Fruit fly (Drosophila melanogaster) whole organism, embryonic: ENCODE results near the gene CG11164.

Source experiments
- CG13296 ChIP-seq: fragments of 200-800 bp; sonication (Bioruptor generic); optimal IDR thresholded peaks from 3 replicates; lab custom pipeline; 2018; ENCODE audit warnings: missing biosample characterization, mild to moderate bottlenecking, missing genetic modification characterization
- CG17186 ChIP-seq: fragments of 200-800 bp; sonication (Bioruptor generic); optimal IDR thresholded peaks from 3 replicates; lab custom pipeline; 2017; ENCODE audit warnings: missing biosample characterization, missing genetic modification reagents, missing genetic modification characterization
- CG17568 ChIP-seq: fragments of 200-800 bp; sonication (Bioruptor generic); optimal IDR thresholded peaks from 2 replicates; lab custom pipeline; 2018; ENCODE audit warnings: missing biosample characterization, mild to moderate bottlenecking, missing genetic modification characterization, moderate library complexity
- CG17912 ChIP-seq: fragments of 200-800 bp; sonication (Bioruptor generic); optimal IDR thresholded peaks from 2 replicates; lab custom pipeline; 2018; ENCODE audit warnings: missing biosample characterization, mild to moderate bottlenecking, missing genetic modification characterization
- CG18262 ChIP-seq: fragments of 200-800 bp; optimal IDR thresholded peaks from 3 replicates; lab custom pipeline; 2019; ENCODE audit warnings: missing biosample characterization, mild to moderate bottlenecking, missing genetic modification characterization, moderate library complexity
- CG18764 ChIP-seq: fragments of 200-800 bp; sonication (Bioruptor generic); optimal IDR thresholded peaks from 3 replicates; lab custom pipeline; 2016; ENCODE audit warnings: missing biosample characterization, missing genetic modification characterization
- CG31388 ChIP-seq: fragments of 200-800 bp; sonication (Bioruptor generic); optimal IDR thresholded peaks from 2 replicates; lab custom pipeline; 2016; ENCODE audit warnings: missing biosample characterization, missing genetic modification characterization
- CG3163 ChIP-seq: fragments of 200-800 bp; sonication (Bioruptor generic); optimal IDR thresholded peaks from 3 replicates; lab custom pipeline; 2016; ENCODE audit warnings: missing biosample characterization, missing genetic modification characterization
- CG32767 ChIP-seq: fragments of 200-800 bp; sonication (Bioruptor generic); IDR thresholded peaks from 2 replicates; pipeline ENCODE4 v1.3.6; 2022; ENCODE audit warnings: missing biosample characterization, missing genetic modification characterization
- CG42726 ChIP-seq: fragments of 200-800 bp; sonication (Bioruptor generic); IDR thresholded peaks from 2 replicates; pipeline ENCODE4 v1.3.6; 2022; ENCODE audit warnings: missing biosample characterization, missing genetic modification characterization; ENCODE audit not compliant: partially characterized antibody
- CG8290 ChIP-seq, 3 experiments: fragments of 200-800 bp; sonication (Bioruptor generic); optimal IDR thresholded peaks; 2 replicates each; lab custom pipeline; 2016 to 2019; ENCODE audit warnings: missing biosample characterization in 3 of 3, missing genetic modification characterization in 3 of 3, mild to moderate bottlenecking in 2 of 3, moderate library complexity in 1 of 3
- CG8765 ChIP-seq: fragments of 200-800 bp; sonication (Bioruptor generic); IDR thresholded peaks from 2 replicates; pipeline ENCODE4 v1.3.6; 2022; ENCODE audit warnings: missing biosample characterization, missing genetic modification characterization
- CG9727 ChIP-seq: fragments of 200-800 bp; sonication (Bioruptor generic); optimal IDR thresholded peaks from 3 replicates; lab custom pipeline; 2017; ENCODE audit warnings: missing biosample characterization, mild to moderate bottlenecking, missing genetic modification characterization
- CG9876 ChIP-seq: fragments of 200-800 bp; sonication (Bioruptor generic); optimal IDR thresholded peaks from 2 replicates; lab custom pipeline; 2016; ENCODE audit warnings: missing biosample characterization, missing genetic modification characterization
- Dip3 ChIP-seq: fragments of 200-800 bp; sonication (Bioruptor generic); optimal IDR thresholded peaks from 3 replicates; lab custom pipeline; 2016; ENCODE audit warnings: missing biosample characterization, missing genetic modification characterization
- ERR ChIP-seq: fragments of 200-800 bp; sonication (Bioruptor generic); optimal IDR thresholded peaks from 2 replicates; lab custom pipeline; 2016; ENCODE audit warnings: missing biosample characterization, missing genetic modification characterization
- Eip74EF ChIP-seq, 2 experiments: fragments of 200-800 bp in 1 of 2; fragments of >200 bp in 1 of 2; sonication (Bioruptor generic) in 1 of 2; optimal IDR thresholded peaks; 2 replicates each; lab custom pipeline; 2017 to 2019; ENCODE audit warnings: missing biosample characterization in 2 of 2, missing genetic modification characterization in 2 of 2, mild to moderate bottlenecking in 1 of 2, moderate library complexity in 1 of 2
- Jarid2 ChIP-seq: fragments of 200-800 bp; sonication (Bioruptor generic); optimal IDR thresholded peaks from 3 replicates; lab custom pipeline; 2017; ENCODE audit warnings: mild to moderate bottlenecking, missing biosample characterization, missing genetic modification reagents, missing genetic modification characterization
- NC2α ChIP-seq: fragments of 200-800 bp; sonication (Bioruptor generic); optimal IDR thresholded peaks from 2 replicates; lab custom pipeline; 2016; ENCODE audit warnings: missing biosample characterization, missing genetic modification characterization
- Oaz ChIP-seq: fragments of 200-800 bp; sonication (Bioruptor generic); IDR thresholded peaks from 2 replicates; pipeline ENCODE4 v1.3.6; 2022; ENCODE audit warnings: missing biosample characterization, missing genetic modification characterization
- Opbp ChIP-seq: fragments of 200-800 bp; sonication (Bioruptor generic); IDR thresholded peaks from 3 replicates; pipeline ENCODE4 v1.3.6; 2022; ENCODE audit warnings: missing biosample characterization, missing genetic modification characterization; ENCODE audit not compliant: partially characterized antibody
- Optix ChIP-seq: fragments of 200-800 bp; sonication (Bioruptor generic); IDR thresholded peaks from 3 replicates; pipeline ENCODE4 v1.3.6; 2022; ENCODE audit warnings: missing biosample characterization, missing genetic modification characterization
- Trl ChIP-seq, 3 experiments: fragments of >200 bp in 2 of 3; fragments of 200-800 bp in 1 of 3; sonication (Bioruptor generic) in 1 of 3; optimal IDR thresholded peaks; 2 replicates in 1 of 3; 3 replicates in 2 of 3; lab custom pipeline; 2016 to 2017; ENCODE audit warnings: missing biosample characterization in 1 of 3, missing genetic modification characterization in 1 of 3
- Vsx1 ChIP-seq: fragments of 200-800 bp; sonication (Bioruptor generic); optimal IDR thresholded peaks from 2 replicates; lab custom pipeline; 2017; ENCODE audit warnings: missing biosample characterization, mild to moderate bottlenecking, missing genetic modification characterization, missing genetic modification reagents
- Xbp1 ChIP-seq: fragments of 200-800 bp; sonication (Bioruptor generic); optimal IDR thresholded peaks from 3 replicates; lab custom pipeline; 2016; ENCODE audit warnings: missing biosample characterization, mild to moderate bottlenecking, missing genetic modification characterization
- Xrp1 ChIP-seq: fragments of 200-800 bp; sonication (Bioruptor generic); IDR thresholded peaks from 2 replicates; pipeline ENCODE4 v1.3.6; 2022; ENCODE audit warnings: missing biosample characterization, missing genetic modification characterization
- bsh ChIP-seq, 2 experiments: fragments of 200-800 bp; sonication (Bioruptor generic); optimal IDR thresholded peaks; 2 replicates each; lab custom pipeline; 2017 to 2018; ENCODE audit warnings: mild to moderate bottlenecking in 2 of 2, missing biosample characterization in 2 of 2, missing genetic modification characterization in 2 of 2, moderate library complexity in 1 of 2
- crp ChIP-seq, 2 experiments: fragments of 200-800 bp; sonication (Bioruptor generic); optimal IDR thresholded peaks; 2 replicates in 1 of 2; 3 replicates in 1 of 2; lab custom pipeline; 2017; ENCODE audit warnings: missing biosample characterization in 2 of 2, missing genetic modification characterization in 2 of 2, mild to moderate bottlenecking in 1 of 2, moderate library complexity in 1 of 2
- dan ChIP-seq: fragments of 200-800 bp; sonication (Bioruptor generic); IDR thresholded peaks from 2 replicates; pipeline ENCODE4 v1.3.6; 2022; ENCODE audit warnings: missing biosample characterization, missing genetic modification characterization
- dmrt11E ChIP-seq: fragments of 200-800 bp; sonication (Bioruptor generic); optimal IDR thresholded peaks from 3 replicates; lab custom pipeline; 2018; ENCODE audit warnings: missing biosample characterization, mild to moderate bottlenecking, missing genetic modification characterization, moderate library complexity
- dysf ChIP-seq: fragments of 200-800 bp; sonication (Bioruptor generic); IDR thresholded peaks from 3 replicates; pipeline ENCODE4 v1.3.6; 2022; ENCODE audit warnings: missing biosample characterization, missing genetic modification characterization
- esg ChIP-seq: fragments of 200-800 bp; sonication (Bioruptor generic); conservative IDR thresholded peaks from 2 replicates; pipeline ENCODE4 v1.3.6; 2022; ENCODE audit warnings: missing biosample characterization, missing genetic modification characterization
- fru ChIP-seq: fragments of >200 bp; optimal IDR thresholded peaks from 2 replicates; lab custom pipeline; 2017
- gcm ChIP-seq: fragments of 200-800 bp; sonication (Bioruptor generic); optimal IDR thresholded peaks from 2 replicates; lab custom pipeline; 2019; ENCODE audit warnings: missing biosample characterization, mild to moderate bottlenecking, missing genetic modification characterization, moderate library complexity
- gro ChIP-seq: fragments of 200-800 bp; sonication (Bioruptor generic); optimal IDR thresholded peaks from 2 replicates; lab custom pipeline; 2016; ENCODE audit warnings: missing biosample characterization, missing genetic modification characterization
- hbn ChIP-seq: fragments of 200-800 bp; sonication (Bioruptor generic); IDR thresholded peaks from 2 replicates; pipeline ENCODE4 v1.3.6; 2022; ENCODE audit warnings: missing biosample characterization, missing genetic modification characterization; ENCODE audit not compliant: partially characterized antibody
- insv ChIP-seq, 2 experiments: fragments of 200-800 bp; sonication (Bioruptor generic); optimal IDR thresholded peaks; 3 replicates each; lab custom pipeline; 2016 to 2018; ENCODE audit warnings: missing biosample characterization in 2 of 2, missing genetic modification characterization in 2 of 2
- inv ChIP-seq: fragments of 200-800 bp; sonication (Bioruptor generic); IDR thresholded peaks from 2 replicates; pipeline ENCODE4 v1.3.6; 2022; ENCODE audit warnings: missing biosample characterization, missing genetic modification characterization; ENCODE audit not compliant: partially characterized antibody
- ken ChIP-seq: fragments of 200-800 bp; sonication (Bioruptor generic); IDR thresholded peaks from 3 replicates; pipeline ENCODE4 v1.3.6; 2022; ENCODE audit warnings: missing biosample characterization, missing genetic modification characterization
- lbe ChIP-seq: fragments of 200-800 bp; sonication (Bioruptor generic); optimal IDR thresholded peaks from 2 replicates; lab custom pipeline; 2016; ENCODE audit warnings: missing biosample characterization, mild to moderate bottlenecking, missing genetic modification characterization
- luna ChIP-seq: fragments of 200-800 bp; sonication (Bioruptor generic); optimal IDR thresholded peaks from 2 replicates; lab custom pipeline; 2016; ENCODE audit warnings: missing biosample characterization, missing genetic modification characterization
- onecut ChIP-seq: fragments of 200-800 bp; sonication (Bioruptor generic); IDR thresholded peaks from 2 replicates; pipeline ENCODE4 v1.3.6; 2022; ENCODE audit warnings: missing biosample characterization, missing genetic modification characterization
- salm ChIP-seq: fragments of 200-800 bp; sonication (Bioruptor generic); optimal IDR thresholded peaks from 2 replicates; lab custom pipeline; 2018; ENCODE audit warnings: missing biosample characterization, mild to moderate bottlenecking, missing genetic modification characterization
- seq ChIP-seq: fragments of 200-800 bp; sonication (Bioruptor generic); IDR thresholded peaks from 2 replicates; pipeline ENCODE4 v1.3.6; 2022; ENCODE audit warnings: missing biosample characterization, missing genetic modification characterization
- sim ChIP-seq: fragments of 200-800 bp; sonication (Bioruptor generic); IDR thresholded peaks from 2 replicates; pipeline ENCODE4 v1.3.6; 2022; ENCODE audit warnings: missing biosample characterization, missing genetic modification characterization
- ttk ChIP-seq: fragments of 200-800 bp; sonication (Bioruptor generic); IDR thresholded peaks from 2 replicates; pipeline ENCODE4 v2.1.2; 2022; ENCODE audit warnings: missing biosample characterization, missing genetic modification characterization
- unpg ChIP-seq: fragments of 200-800 bp; sonication (Bioruptor generic); optimal IDR thresholded peaks from 3 replicates; lab custom pipeline; 2018; ENCODE audit warnings: missing biosample characterization, mild to moderate bottlenecking, missing genetic modification characterization, moderate library complexity
- vfl ChIP-seq: fragments of 200-800 bp; sonication (Bioruptor generic); optimal IDR thresholded peaks from 2 replicates; lab custom pipeline; 2016; ENCODE audit warnings: missing biosample characterization, missing genetic modification characterization
- wor ChIP-seq: fragments of 200-800 bp; sonication (Bioruptor generic); IDR thresholded peaks from 2 replicates; pipeline ENCODE4 v1.3.6; 2022; ENCODE audit warnings: missing biosample characterization, missing genetic modification characterization
- zen2 ChIP-seq: fragments of 200-800 bp; sonication (Bioruptor generic); IDR thresholded peaks from 3 replicates; pipeline ENCODE4 v1.3.6; 2022; ENCODE audit warnings: missing biosample characterization, missing genetic modification characterization; ENCODE audit not compliant: partially characterized antibody

The CG11164 gene

DNA sequence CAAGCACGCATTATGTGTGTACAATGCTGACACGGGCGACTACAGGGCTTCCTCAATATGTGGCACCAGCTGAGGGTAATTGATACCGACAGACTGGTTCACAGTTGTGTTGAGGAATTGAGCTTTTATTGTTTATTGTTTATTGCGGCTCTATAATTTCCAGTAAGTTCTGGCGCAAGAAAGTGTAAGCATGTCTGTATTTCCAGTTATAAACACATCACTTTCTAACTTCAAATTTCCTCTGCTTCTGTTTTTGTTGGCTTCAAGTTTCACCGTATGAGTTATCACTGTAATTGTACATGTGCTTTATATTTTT is 41.3 kb upstream of the CG11164 start (continued):
- TF ChIP-seq Vsx1 (GFP tag; lab: Kevin White, UChicago): peak; percentile 40
- no peak for TF ChIP-seq Opbp (GFP tag; lab: Robert Waterston, UW)
- TF ChIP-seq inv (GFP tag; lab: Robert Waterston, UW): no peak
- peak; percentile 82 for TF ChIP-seq CG13296 (GFP tag; lab: Kevin White, UChicago)
- no peak for TF ChIP-seq fru (lab: Kevin White, UChicago)
- TF ChIP-seq dysf (GFP tag; lab: Robert Waterston, UW): peak; percentile 91
- no peak for TF ChIP-seq CG42726 (GFP tag; lab: Robert Waterston, UW)
- peak; percentile 72 for TF ChIP-seq gcm (GFP tag; lab: Kevin White, UChicago)
- peak; percentile 66 for TF ChIP-seq luna (GFP tag; lab: Kevin White, UChicago)
- peak; percentile 66 for TF ChIP-seq vfl (GFP tag; lab: Kevin White, UChicago)
- peak; percentile 31 for TF ChIP-seq Jarid2 (GFP tag; lab: Kevin White, UChicago)
- no peak for TF ChIP-seq lbe (GFP tag; lab: Kevin White, UChicago)
- TF ChIP-seq dmrt11E (tag; lab: Kevin White, UChicago): peak; percentile 43
- no peak for TF ChIP-seq CG8290 (GFP tag; optimal IDR thresholded peaks at IDR 0.05; lab: Kevin White, UChicago)
- peak in 1 of 2 experiments; percentile 66 for TF ChIP-seq CG8290 (tag; optimal IDR thresholded peaks at IDR 0.05; lab: Kevin White, UChicago)
- TF ChIP-seq crp (GFP tag; optimal IDR thresholded peaks at IDR 0.05; lab: Kevin White, UChicago): peak in 1 of 2 experiments; percentile 23
- TF ChIP-seq gro (GFP tag; lab: Kevin White, UChicago): peak; percentile 86
- peak; percentile 31; the same call in 1 of the 3 replicates for TF ChIP-seq Optix (GFP tag; lab: Robert Waterston, UW)
- TF ChIP-seq dan (GFP tag; lab: Robert Waterston, UW): no peak
- TF ChIP-seq CG8765 (GFP tag; lab: Robert Waterston, UW): no peak
- TF ChIP-seq bsh (GFP tag; optimal IDR thresholded peaks at IDR 0.05; lab: Kevin White, UChicago): peak in 1 of 2 experiments; percentile 71
- TF ChIP-seq NC2α (GFP tag; lab: Kevin White, UChicago): peak; percentile 9
- peak; percentile 45; the same call in 1 of the 2 replicates for TF ChIP-seq ttk
- peak; percentile 60 for TF ChIP-seq CG18764 (GFP tag; lab: Kevin White, UChicago)
- TF ChIP-seq Trl (optimal IDR thresholded peaks at IDR 0.05; lab: Kevin White, UChicago): no peak
- TF ChIP-seq Trl (GFP tag; optimal IDR thresholded peaks at IDR 0.05; lab: Kevin White, UChicago): peak; percentile 77
- TF ChIP-seq Dip3 (GFP tag; lab: Kevin White, UChicago): peak; percentile 77
- TF ChIP-seq CG9727 (GFP tag; lab: Kevin White, UChicago): peak; percentile 54
- no peak for TF ChIP-seq sim (GFP tag; lab: Robert Waterston, UW)
- peak; percentile 56 for TF ChIP-seq Xbp1 (GFP tag; lab: Kevin White, UChicago)
- peak; percentile 65 for TF ChIP-seq CG3163 (GFP tag; lab: Kevin White, UChicago)
- TF ChIP-seq CG31388: no peak
- no peak for TF ChIP-seq zen2
- TF ChIP-seq wor (GFP tag; lab: Robert Waterston, UW): peak; percentile 69
- no peak for TF ChIP-seq CG17186 (GFP tag; lab: Kevin White, UChicago)
- peak; percentile 59 for TF ChIP-seq CG17568 (GFP tag; lab: Kevin White, UChicago)
- TF ChIP-seq esg: peak; percentile 62
- TF ChIP-seq onecut (GFP tag; lab: Robert Waterston, UW): peak; percentile 49
- peak; percentile 55; the same call in 1 of the 2 replicates for TF ChIP-seq Oaz
- peak; percentile 72 for TF ChIP-seq ERR (GFP tag; lab: Kevin White, UChicago)
- peak; percentile 65 for TF ChIP-seq CG9876 (GFP tag; lab: Kevin White, UChicago)
- peak; percentile 59 for TF ChIP-seq CG18262
- TF ChIP-seq ken: peak; percentile 71
- TF ChIP-seq Xrp1: peak; percentile 79
- peak; percentile 81 for TF ChIP-seq seq (GFP tag; lab: Robert Waterston, UW)
- no peak for TF ChIP-seq insv (GFP tag; optimal IDR thresholded peaks at IDR 0.05; lab: Kevin White, UChicago)
- TF ChIP-seq unpg (GFP tag; lab: Kevin White, UChicago): peak; percentile 81
- TF ChIP-seq salm: peak; percentile 64
- TF ChIP-seq hbn (GFP tag; lab: Robert Waterston, UW): no peak
- TF ChIP-seq CG17912 (GFP tag; lab: Kevin White, UChicago): peak; percentile 27
- peak in 1 of 2 experiments; percentile 66 for TF ChIP-seq Eip74EF (GFP tag; optimal IDR thresholded peaks at IDR 0.05; lab: Kevin White, UChicago)
- 0 out of 2 replicates have a peak, but pooled peaks have one; percentile 41 for TF ChIP-seq CG32767 (GFP tag; lab: Robert Waterston, UW)
